Worm (Caenorhabditis elegans) whole organism, young adult: ENCODE data around the gene glp-1.

Experiments
- B0035.1 ChIP-seq: sonication (generic microtip); optimal IDR thresholded peaks from 2 replicates; lab custom pipeline; 2016; ENCODE audit warnings: missing genetic modification characterization, mild to moderate bottlenecking, missing compliant biosample characterization, missing genotype, missing genetic modification reagents
- B0336.3 ChIP-seq: fragments of 200-800 bp; sonication (Bioruptor generic); IDR thresholded peaks from 2 replicates; pipeline ENCODE4 v1.3.6; 2022; ENCODE audit warnings: missing genetic modification characterization, missing compliant biosample characterization
- C06A6.2 ChIP-seq: fragments of 200-800 bp; sonication (Bioruptor generic); conservative IDR thresholded peaks from 2 replicates; pipeline ENCODE4 v1.3.6; 2022; ENCODE audit warnings: missing genetic modification characterization, missing compliant biosample characterization
- F33H1.4 ChIP-seq: fragments of 200-800 bp; sonication (Bioruptor generic); IDR thresholded peaks from 2 replicates; pipeline ENCODE4 v1.3.6; 2022; ENCODE audit warnings: missing genetic modification reagents, missing genetic modification characterization, missing compliant biosample characterization
- F57A8.1 ChIP-seq: fragments of 200-800 bp; sonication (Bioruptor generic); optimal IDR thresholded peaks from 2 replicates; lab custom pipeline; 2018; ENCODE audit warnings: mild to moderate bottlenecking, missing genetic modification characterization, moderate library complexity, missing compliant biosample characterization
- K11D2.4 ChIP-seq: fragments of 200-800 bp; sonication (Bioruptor generic); IDR thresholded peaks from 2 replicates; pipeline ENCODE4 v1.3.6; 2022; ENCODE audit warnings: missing genetic modification reagents, missing genetic modification characterization, missing compliant biosample characterization
- K12H6.12 ChIP-seq: fragments of 200-800 bp; sonication (Bioruptor generic); optimal IDR thresholded peaks from 2 replicates; lab custom pipeline; 2018; ENCODE audit warnings: mild to moderate bottlenecking, missing genetic modification characterization, missing compliant biosample characterization
- Y53G8AR.9 ChIP-seq: fragments of 200-800 bp; sonication (Bioruptor generic); conservative IDR thresholded peaks from 2 replicates; pipeline ENCODE4 v1.3.6; 2022; ENCODE audit warnings: missing genetic modification reagents, missing genetic modification characterization, missing compliant biosample characterization
- Y95B8A.8 ChIP-seq: fragments of 200-800 bp; sonication (Bioruptor generic); IDR thresholded peaks from 2 replicates; pipeline ENCODE4 v1.3.6; 2022; ENCODE audit warnings: missing genetic modification reagents, missing genetic modification characterization, missing compliant biosample characterization
- ZK185.1 ChIP-seq: sonication (generic microtip); optimal IDR thresholded peaks from 2 replicates; lab custom pipeline; 2016; ENCODE audit warnings: mild to moderate bottlenecking, missing genetic modification characterization, missing compliant biosample characterization; ENCODE audit not compliant: poor library complexity, severe bottlenecking
- ama-1 ChIP-seq, 3 experiments: fragments of 150-350 bp in 1 of 3; sonication (generic microtip) in 2 of 3; optimal IDR thresholded peaks; 2 replicates each; lab custom pipeline; 2014 to 2018; ENCODE audit warnings: missing biosample characterization in 2 of 3, missing genetic modification characterization in 2 of 3, missing genetic modification reagents in 2 of 3
- atf-7 ChIP-seq: sonication (generic microtip); optimal IDR thresholded peaks from 2 replicates; lab custom pipeline; 2017; ENCODE audit warnings: mild to moderate bottlenecking, missing genetic modification characterization, missing compliant biosample characterization
- athp-1 ChIP-seq: sonication (generic microtip); optimal IDR thresholded peaks from 2 replicates; lab custom pipeline; 2017; ENCODE audit warnings: mild to moderate bottlenecking, missing genetic modification characterization, missing compliant biosample characterization
- cebp-1 ChIP-seq, 2 experiments: fragments of 200-800 bp in 1 of 2; sonication (Bioruptor generic) in 1 of 2; sonication (generic microtip) in 1 of 2; IDR thresholded peaks in 1 of 2; optimal IDR thresholded peaks in 1 of 2; 2 replicates each; pipeline versions ENCODE4 v1.3.6 to Lab custom; 2017 to 2022; ENCODE audit warnings: missing compliant biosample characterization in 2 of 2, missing genetic modification characterization in 2 of 2, mild to moderate bottlenecking in 1 of 2, missing genetic modification reagents in 1 of 2, moderate library complexity in 1 of 2
- cebp-2 ChIP-seq: fragments of 200-800 bp; sonication (Bioruptor generic); IDR thresholded peaks from 2 replicates; pipeline ENCODE4 v1.3.6; 2022; ENCODE audit warnings: missing genetic modification characterization, missing compliant biosample characterization
- ceh-100 ChIP-seq: fragments of 200-800 bp; sonication (Bioruptor generic); IDR thresholded peaks from 2 replicates; pipeline ENCODE4 v1.3.6; 2022; ENCODE audit warnings: missing genetic modification reagents, missing genetic modification characterization, missing compliant biosample characterization
- egl-18 ChIP-seq: fragments of 200-800 bp; sonication (Bioruptor generic); IDR thresholded peaks from 2 replicates; pipeline ENCODE4 v1.3.6; 2022; ENCODE audit warnings: missing genetic modification reagents, missing genetic modification characterization, missing compliant biosample characterization
- him-1 ChIP-seq: sonication (generic microtip); optimal IDR thresholded peaks from 2 replicates; lab custom pipeline; 2016; ENCODE audit warnings: missing genotype, missing genetic modification reagents, missing genetic modification characterization, missing compliant biosample characterization
- hmg-1.2 ChIP-seq: fragments of 200-800 bp; sonication (Bioruptor generic); IDR thresholded peaks from 2 replicates; pipeline ENCODE4 v1.3.6; 2022; ENCODE audit warnings: missing genetic modification reagents, missing genetic modification characterization, missing compliant biosample characterization
- hrde-1 ChIP-seq: sonication (generic microtip); optimal IDR thresholded peaks from 2 replicates; lab custom pipeline; 2016; ENCODE audit warnings: missing genetic modification characterization, mild to moderate bottlenecking, missing compliant biosample characterization, moderate library complexity, missing genotype, missing genetic modification reagents, borderline replicate concordance
- hsf-1 ChIP-seq: fragments of 200-800 bp; sonication (Bioruptor generic); IDR thresholded peaks from 2 replicates; pipeline ENCODE4 v1.3.6; 2022; ENCODE audit warnings: missing genetic modification reagents, missing genetic modification characterization, missing compliant biosample characterization
- let-526 ChIP-seq: fragments of 200-800 bp; sonication (Bioruptor generic); IDR thresholded peaks from 2 replicates; pipeline ENCODE4 v1.3.6; 2022; ENCODE audit warnings: missing genetic modification reagents, missing genetic modification characterization, missing compliant biosample characterization
- lin-26 ChIP-seq: fragments of 200-800 bp; sonication (Bioruptor generic); IDR thresholded peaks from 2 replicates; pipeline ENCODE4 v1.3.6; 2022; ENCODE audit warnings: missing genetic modification reagents, missing genetic modification characterization, missing compliant biosample characterization
- lin-54 ChIP-seq: fragments of 200-800 bp; sonication (Bioruptor generic); optimal IDR thresholded peaks from 2 replicates; lab custom pipeline; 2018; ENCODE audit warnings: mild to moderate bottlenecking, missing genetic modification characterization, missing compliant biosample characterization
- lsl-1 ChIP-seq: fragments of 200-800 bp; sonication (Bioruptor generic); optimal IDR thresholded peaks from 2 replicates; lab custom pipeline; 2018; ENCODE audit warnings: mild to moderate bottlenecking, missing genetic modification characterization, moderate library complexity, missing compliant biosample characterization
- madf-10 ChIP-seq: sonication (generic microtip); optimal IDR thresholded peaks from 2 replicates; lab custom pipeline; 2016; ENCODE audit warnings: mild to moderate bottlenecking, missing genetic modification characterization, missing compliant biosample characterization
- madf-3 ChIP-seq: fragments of 200-800 bp; sonication (Bioruptor generic); IDR thresholded peaks from 2 replicates; pipeline ENCODE4 v1.3.6; 2022; ENCODE audit warnings: missing genetic modification reagents, missing genetic modification characterization, missing compliant biosample characterization
- madf-6 ChIP-seq: fragments of 200-800 bp; sonication (Bioruptor generic); IDR thresholded peaks from 2 replicates; pipeline ENCODE4 v1.3.6; 2022; ENCODE audit warnings: missing genetic modification reagents, missing genetic modification characterization, missing compliant biosample characterization
- mes-4 ChIP-seq: sonication (generic microtip); optimal IDR thresholded peaks from 2 replicates; lab custom pipeline; 2016; ENCODE audit warnings: missing genotype, missing genetic modification characterization, missing compliant biosample characterization
- nfyb-1 ChIP-seq: fragments of 200-800 bp; sonication (Bioruptor generic); IDR thresholded peaks from 2 replicates; pipeline ENCODE4 v1.3.6; 2022; ENCODE audit warnings: missing genetic modification reagents, missing genetic modification characterization, missing compliant biosample characterization
- nhr-80 ChIP-seq: sonication (generic microtip); optimal IDR thresholded peaks from 2 replicates; lab custom pipeline; 2016; ENCODE audit warnings: missing genetic modification characterization, missing compliant biosample characterization
- nhr-90 ChIP-seq: sonication (generic microtip); optimal IDR thresholded peaks from 2 replicates; lab custom pipeline; 2016; ENCODE audit warnings: missing genotype, mild to moderate bottlenecking, missing genetic modification characterization, missing compliant biosample characterization
- pbrm-1 ChIP-seq: fragments of 200-800 bp; sonication (Bioruptor generic); IDR thresholded peaks from 2 replicates; pipeline ENCODE4 v1.3.6; 2022; ENCODE audit warnings: missing genetic modification reagents, missing genetic modification characterization, missing compliant biosample characterization
- repo-1 ChIP-seq: sonication (generic microtip); optimal IDR thresholded peaks from 2 replicates; lab custom pipeline; 2017; ENCODE audit warnings: mild to moderate bottlenecking, missing genetic modification characterization, missing compliant biosample characterization
- rpc-1 ChIP-seq, 2 experiments: fragments of 150-350 bp in 1 of 2; sonication (generic microtip) in 1 of 2; optimal IDR thresholded peaks; 2 replicates each; lab custom pipeline; 2014 to 2018; ENCODE audit warnings: missing biosample characterization in 1 of 2, missing genetic modification characterization in 1 of 2, missing genetic modification reagents in 1 of 2, missing genotype in 1 of 2
- snpc-4 ChIP-seq, 5 experiments: fragments of 150-350 bp in 1 of 5; sonication (generic microtip) in 4 of 5; optimal IDR thresholded peaks; 2 replicates each; lab custom pipeline; 2014 to 2018; ENCODE audit warnings: missing genetic modification characterization in 5 of 5, missing biosample characterization in 3 of 5, antibody characterized with exemption in 2 of 5, mild to moderate bottlenecking in 2 of 5, missing compliant biosample characterization in 2 of 5, missing genotype in 2 of 5, moderate library complexity in 2 of 5, missing genetic modification reagents in 1 of 5
- tlf-1 ChIP-seq: fragments of 200-800 bp; sonication (Bioruptor generic); optimal IDR thresholded peaks from 2 replicates; lab custom pipeline; 2018; ENCODE audit warnings: mild to moderate bottlenecking, missing genetic modification characterization, missing compliant biosample characterization
- unc-130 ChIP-seq: sonication (generic microtip); optimal IDR thresholded peaks from 2 replicates; lab custom pipeline; 2016; ENCODE audit warnings: missing genetic modification reagents, missing genetic modification characterization, missing compliant biosample characterization
- ztf-18 ChIP-seq: sonication (generic microtip); optimal IDR thresholded peaks from 2 replicates; lab custom pipeline; 2016; ENCODE audit warnings: missing genotype, mild to moderate bottlenecking, missing genetic modification characterization, missing compliant biosample characterization
- ztf-22 ChIP-seq: fragments of 200-800 bp; sonication (Bioruptor generic); optimal IDR thresholded peaks from 2 replicates; lab custom pipeline; 2018; ENCODE audit warnings: mild to moderate bottlenecking, missing genetic modification characterization, moderate library complexity, missing compliant biosample characterization
- ztf-6 ChIP-seq: fragments of 200-800 bp; sonication (Bioruptor generic); IDR thresholded peaks from 2 replicates; pipeline ENCODE4 v1.3.6; 2022; ENCODE audit warnings: missing genetic modification reagents, missing genetic modification characterization, missing compliant biosample characterization

glp-1 gene

DNA sequence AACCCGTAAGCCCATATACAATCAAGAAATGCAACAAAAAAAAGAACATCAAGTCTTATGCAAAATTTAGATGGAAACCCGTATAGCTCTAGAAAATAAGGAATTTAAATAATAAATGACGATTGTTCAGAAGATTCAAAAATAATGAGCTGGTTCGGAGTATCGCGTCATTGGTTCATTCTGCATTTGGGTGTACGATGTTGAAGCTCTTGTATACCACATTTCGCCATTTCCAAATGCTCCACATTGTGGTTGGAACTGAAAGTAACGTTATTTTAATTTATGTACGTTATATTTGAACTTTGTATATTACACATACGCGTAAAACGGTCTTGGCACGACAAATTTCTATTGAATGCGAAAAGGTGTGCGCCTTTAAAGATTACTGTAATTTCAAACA lies 31.8 kb upstream of the glp-1 start:
- no peak for TF ChIP-seq F33H1.4 (GFP tag; lab: Robert Waterston, UW)
- TF ChIP-seq ZK185.1 (tag; lab: Kevin White, UChicago), result no peak
- no peak for TF ChIP-seq cebp-1 (GFP tag; IDR thresholded peaks at IDR 0.05; lab: Robert Waterston, UW)
- peak; percentile 54 for TF ChIP-seq cebp-1 (tag; optimal IDR thresholded peaks at IDR 0.05; lab: Kevin White, UChicago)
- TF ChIP-seq ztf-18 (tag; lab: Kevin White, UChicago), result peak; percentile 3
- TF ChIP-seq repo-1 (tag; lab: Kevin White, UChicago), result peak; percentile 80
- peak; percentile 88; the same call in 1 of the 2 replicates for TF ChIP-seq cebp-2 (GFP tag; lab: Robert Waterston, UW)
- TF ChIP-seq rpc-1 (optimal IDR thresholded peaks at IDR 0.05; lab: Kevin White, UChicago), result no peak
- no peak for TF ChIP-seq rpc-1 (tag; optimal IDR thresholded peaks at IDR 0.05; lab: Kevin White, UChicago)
- TF ChIP-seq hmg-1.2, result peak; percentile 22; the same call in 1 of the 2 replicates
- no peak for TF ChIP-seq ama-1 (optimal IDR thresholded peaks at IDR 0.05; lab: Kevin White, UChicago)
- TF ChIP-seq ama-1 (GFP tag; optimal IDR thresholded peaks at IDR 0.05; lab: Kevin White, UChicago), result peak in 1 of 2 experiments; percentile 56
- peak; percentile 57 for TF ChIP-seq madf-10 (tag; lab: Kevin White, UChicago)
- peak; percentile 79 for TF ChIP-seq nfyb-1 (GFP tag; lab: Robert Waterston, UW)
- peak; percentile 77 for TF ChIP-seq madf-3
- TF ChIP-seq athp-1 (tag; lab: Kevin White, UChicago), result peak; percentile 5
- peak; percentile 26 for TF ChIP-seq B0035.1 (tag; lab: Kevin White, UChicago)
- peak; percentile 25 for TF ChIP-seq nhr-90
- TF ChIP-seq unc-130 (GFP tag; lab: Kevin White, UChicago), result peak; percentile 4
- TF ChIP-seq K12H6.12 (tag; lab: Kevin White, UChicago), result no peak
- no peak for TF ChIP-seq F57A8.1 (GFP tag; lab: Kevin White, UChicago)
- TF ChIP-seq atf-7, result peak; percentile 75
- TF ChIP-seq C06A6.2 (GFP tag; lab: Robert Waterston, UW), result no peak
- no peak for TF ChIP-seq let-526
- no peak for TF ChIP-seq snpc-4 (GFP tag; optimal IDR thresholded peaks at IDR 0.05; lab: Kevin White, UChicago)
- TF ChIP-seq snpc-4 (tag; optimal IDR thresholded peaks at IDR 0.05; lab: Kevin White, UChicago), result peak in 2 of 4 experiments; percentile 14 to 28
- TF ChIP-seq pbrm-1, result peak; percentile 58; the same call in 1 of the 2 replicates
- TF ChIP-seq lsl-1 (GFP tag; lab: Kevin White, UChicago), result no peak
- TF ChIP-seq ceh-100 (GFP tag; lab: Robert Waterston, UW), result peak; percentile 15; the same call in 1 of the 2 replicates
- peak; percentile 73 for TF ChIP-seq tlf-1 (GFP tag; lab: Kevin White, UChicago)
- TF ChIP-seq egl-18, result no peak
- peak; percentile 29 for TF ChIP-seq nhr-80 (tag; lab: Kevin White, UChicago)
- peak; percentile 30; the same call in 1 of the 2 replicates for TF ChIP-seq madf-6
- 0 out of 2 replicates have a peak, but pooled peaks have one; percentile 23 for TF ChIP-seq lin-26 (GFP tag; lab: Robert Waterston, UW)
- peak; percentile 74; the same call in 1 of the 2 replicates for TF ChIP-seq B0336.3 (GFP tag; lab: Robert Waterston, UW)
- TF ChIP-seq ztf-6 (GFP tag; lab: Robert Waterston, UW), result no peak
- TF ChIP-seq hsf-1 (GFP tag; lab: Robert Waterston, UW), result 0 out of 2 replicates have a peak, but pooled peaks have one; percentile 23
- TF ChIP-seq him-1, result peak; percentile 35
- peak; percentile 43; the same call in 1 of the 2 replicates for TF ChIP-seq K11D2.4 (GFP tag; lab: Robert Waterston, UW)
- peak; percentile 58; the same call in 1 of the 2 replicates for TF ChIP-seq Y95B8A.8 (GFP tag; lab: Robert Waterston, UW)
- TF ChIP-seq Y53G8AR.9 (GFP tag; lab: Robert Waterston, UW), result peak; percentile 91
- TF ChIP-seq ztf-22 (GFP tag; lab: Kevin White, UChicago), result peak; percentile 45
- TF ChIP-seq mes-4 (tag; lab: Kevin White, UChicago), result peak; percentile 4
- TF ChIP-seq hrde-1, result peak; percentile 78
- TF ChIP-seq lin-54, result peak; percentile 53
- TF ChIP-seq, all 124 proteins: peak for 31
